Worm (Caenorhabditis elegans): Measurements from ENCODE around the gene T07C4.12.

DNA sequence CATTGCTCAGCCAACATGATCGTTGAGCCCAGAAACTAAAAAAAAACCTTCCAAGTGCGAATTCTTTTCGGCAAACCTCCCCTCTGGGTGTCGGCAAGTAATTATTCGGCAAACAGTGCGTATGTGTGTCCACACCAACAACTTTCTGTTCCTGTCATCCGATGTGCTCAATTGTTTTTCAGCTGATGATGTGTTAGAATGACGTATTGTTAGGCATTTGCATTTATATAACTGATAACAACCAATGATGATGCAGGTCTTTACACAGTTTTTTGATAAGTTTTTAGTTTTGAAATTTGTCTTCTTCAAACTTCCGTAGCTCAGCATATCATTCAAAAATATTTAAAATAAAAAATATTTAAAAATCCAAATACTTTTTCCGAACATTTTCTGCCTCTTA lies 46.4 kb upstream of the T07C4.12 start:
- no peak for TF ChIP-seq akir-1 (GFP tag; optimal IDR thresholded peaks at IDR 0.05)
- TF ChIP-seq ztf-6 (GFP tag; IDR thresholded peaks at IDR 0.05): no peak
